Fruit fly (Drosophila melanogaster) whole organism, adult: ENCODE measurements around the gene CCDC53.

Source experiments
- CG11617 ChIP-seq: fragments of 200-800 bp; sonication (Bioruptor generic); optimal IDR thresholded peaks from 2 replicates; lab custom pipeline; 2017; ENCODE audit warnings: mild to moderate bottlenecking, missing biosample characterization, missing genetic modification reagents, missing genetic modification characterization
- CG1620 ChIP-seq: fragments of 200-800 bp; sonication (Bioruptor generic); optimal IDR thresholded peaks from 2 replicates; lab custom pipeline; 2016; ENCODE audit warnings: missing biosample characterization, missing genetic modification characterization
- Crg-1 ChIP-seq: fragments of 200-800 bp; sonication (Bioruptor generic); optimal IDR thresholded peaks from 2 replicates; lab custom pipeline; 2016; ENCODE audit warnings: missing biosample characterization, missing genetic modification characterization
- Mnt ChIP-seq: fragments of 200-800 bp; sonication (Bioruptor generic); optimal IDR thresholded peaks from 2 replicates; lab custom pipeline; 2016; ENCODE audit warnings: missing biosample characterization, mild to moderate bottlenecking, missing genetic modification characterization
- bab1 ChIP-seq: fragments of 200-800 bp; sonication (Bioruptor generic); optimal IDR thresholded peaks from 3 replicates; lab custom pipeline; 2019; ENCODE audit warnings: missing biosample characterization, mild to moderate bottlenecking, missing genetic modification characterization, moderate library complexity
- cnc ChIP-seq, 2 experiments: fragments of >200 bp; optimal IDR thresholded peaks; 2 replicates each; lab custom pipeline; 2017
- toe ChIP-seq: fragments of 200-800 bp; sonication (Bioruptor generic); optimal IDR thresholded peaks from 2 replicates; lab custom pipeline; 2016; ENCODE audit warnings: missing biosample characterization, missing genetic modification characterization

DNA sequence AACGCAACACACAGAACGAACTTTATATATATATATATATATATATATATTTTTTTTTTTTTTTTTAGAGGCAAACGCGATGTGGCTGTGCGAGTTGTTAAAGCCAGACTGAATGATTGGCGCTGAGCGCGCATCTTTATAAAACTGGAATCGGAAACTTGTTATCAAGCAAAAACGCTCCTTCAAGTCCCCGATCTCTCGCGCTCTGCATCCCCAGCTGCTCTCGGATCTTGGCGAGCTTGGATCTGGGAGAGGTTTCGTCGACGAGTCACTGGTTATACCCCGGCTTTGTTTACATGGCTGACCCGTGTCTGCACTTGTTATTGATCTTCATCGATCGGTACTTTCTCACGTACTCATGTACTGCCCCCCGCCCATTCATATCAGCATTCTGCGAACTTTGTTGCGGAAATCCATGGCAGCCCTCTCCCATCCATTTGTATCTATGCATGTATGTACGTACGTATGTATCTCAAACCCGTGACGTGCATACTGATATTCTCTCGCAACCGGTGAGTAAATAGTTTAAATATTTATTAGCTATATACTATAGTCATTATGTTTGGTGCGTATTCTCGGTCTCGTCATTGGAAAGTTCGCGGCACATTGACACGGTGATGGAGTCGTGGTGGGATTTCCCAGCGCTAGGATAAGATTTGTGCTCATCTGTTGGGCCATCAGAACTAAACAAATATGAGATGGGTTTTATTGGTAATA lies 33.6 kb upstream of the CCDC53 start, which contains the start of gene Spn28Dc:
- peak; percentile 48 for TF ChIP-seq Crg-1 (GFP tag; lab: Kevin White, UChicago)
- peak; percentile 8 for TF ChIP-seq Mnt
- no peak for TF ChIP-seq CG1620
- TF ChIP-seq CG11617 (GFP tag; lab: Kevin White, UChicago): no peak
- TF ChIP-seq bab1 (GFP tag; lab: Kevin White, UChicago): no peak
- no peak for TF ChIP-seq toe (GFP tag; lab: Kevin White, UChicago)
- TF ChIP-seq cnc (optimal IDR thresholded peaks at IDR 0.05; lab: Kevin White, UChicago): no peak
